Fruit fly (Drosophila melanogaster) whole organism, wandering third instar larva: ENCODE results near the gene CG11674.

Experiments
- Abd-B ChIP-seq: fragments of >200 bp; optimal IDR thresholded peaks from 2 replicates; lab custom pipeline; 2017; ENCODE audit warnings: missing biosample characterization, missing genetic modification characterization
- CrebA ChIP-seq: fragments of 200-800 bp; sonication (Bioruptor generic); optimal IDR thresholded peaks from 2 replicates; lab custom pipeline; 2016; ENCODE audit warnings: missing biosample characterization, mild to moderate bottlenecking, missing genetic modification characterization, borderline replicate concordance
- Dif ChIP-seq: fragments of 200-275, 200-300 bp; sonication (Bioruptor generic); optimal IDR thresholded peaks from 2 replicates; lab custom pipeline; 2018; ENCODE audit warnings: missing biosample characterization, missing genetic modification characterization; ENCODE audit not compliant: partially characterized antibody
- GATAd ChIP-seq: sonication (Bioruptor generic); optimal IDR thresholded peaks from 2 replicates; lab custom pipeline; 2016; ENCODE audit warnings: missing biosample characterization, missing genetic modification characterization
- Hr78 ChIP-seq: fragments of >200 bp; optimal IDR thresholded peaks from 2 replicates; lab custom pipeline; 2017; ENCODE audit warnings: missing biosample characterization, missing genetic modification characterization
- Myc ChIP-seq: fragments of >200 bp; optimal IDR thresholded peaks from 2 replicates; lab custom pipeline; 2017
- Sp1 ChIP-seq: fragments of 200-800 bp; sonication (Bioruptor generic); optimal IDR thresholded peaks from 3 replicates; lab custom pipeline; 2019; ENCODE audit warnings: missing biosample characterization, mild to moderate bottlenecking, missing genetic modification characterization, moderate library complexity
- fru ChIP-seq: fragments of 200-800 bp; sonication (Bioruptor generic); optimal IDR thresholded peaks from 3 replicates; lab custom pipeline; 2016; ENCODE audit warnings: missing biosample characterization, mild to moderate bottlenecking, missing genetic modification characterization
- h ChIP-seq: fragments of 200-800 bp; sonication (Bioruptor generic); optimal IDR thresholded peaks from 3 replicates; lab custom pipeline; 2016; ENCODE audit warnings: missing biosample characterization, mild to moderate bottlenecking, missing genetic modification characterization
- sv ChIP-seq: fragments of 200-800 bp; sonication (Bioruptor generic); optimal IDR thresholded peaks from 3 replicates; lab custom pipeline; 2016; ENCODE audit warnings: missing biosample characterization, missing genetic modification characterization
- usp ChIP-seq: fragments of >200 bp; optimal IDR thresholded peaks from 2 replicates; lab custom pipeline; 2017; ENCODE audit warnings: missing biosample characterization, missing genetic modification characterization
- woc ChIP-seq: sonication (Bioruptor generic); optimal IDR thresholded peaks from 2 replicates; lab custom pipeline; 2016; ENCODE audit warnings: missing biosample characterization, mild to moderate bottlenecking, missing genetic modification characterization

- TF ChIP-seq woc = no peak
- TF ChIP-seq usp (GFP tag; lab: Kevin White, UChicago) = no peak
- TF ChIP-seq Abd-B = no peak
- no peak for TF ChIP-seq fru (GFP tag; lab: Kevin White, UChicago)
- TF ChIP-seq Hr78 (GFP tag; lab: Kevin White, UChicago) = no peak
- no peak for TF ChIP-seq CrebA (GFP tag; lab: Kevin White, UChicago)
- no peak for TF ChIP-seq GATAd (GFP tag; lab: Kevin White, UChicago)
- TF ChIP-seq Dif (GFP tag; lab: Kevin White, UChicago) = no peak
- TF ChIP-seq Myc (lab: Kevin White, UChicago) = no peak
- TF ChIP-seq h = no peak
- no peak for TF ChIP-seq Sp1 (GFP tag; lab: Kevin White, UChicago)
- no peak for TF ChIP-seq sv (GFP tag; lab: Kevin White, UChicago)
These were observed 49.1 kb downstream of the CG11674 start, which contains the start of gene CG11581 for dm6 chrX:14176623-14177022.
